Worm (Caenorhabditis elegans): ENCODE measurements around the gene F35A5.5.
A peak's percentile ranks its signal among the peaks of the same experiment; 100 is the strongest.

Gene F35A5.5

ce11 chrX:3832059-3832641, 36.6 kb upstream of the F35A5.5 start (continued):
- no peak for TF ChIP-seq efl-3 (GFP tag; optimal IDR thresholded peaks at IDR 0.05)
- TF ChIP-seq pag-3 (tag; optimal IDR thresholded peaks at IDR 0.05; ENCODE audit: borderline replicate concordance, insufficient read depth), result no peak

- no peak for TF ChIP-seq ztf-11 (tag; optimal IDR thresholded peaks at IDR 0.05)
- TF ChIP-seq zag-1 (tag; optimal IDR thresholded peaks at IDR 0.05), result no peak
- TF ChIP-seq sptf-1 (tag; optimal IDR thresholded peaks at IDR 0.05), result no peak
- no peak for TF ChIP-seq snu-23 (GFP tag; optimal IDR thresholded peaks at IDR 0.05)
- no peak for TF ChIP-seq ztf-4 (tag; optimal IDR thresholded peaks at IDR 0.05)
- TF ChIP-seq isw-1 (GFP tag; IDR thresholded peaks at IDR 0.05), result no peak
- no peak for TF ChIP-seq dsc-1 (tag; optimal IDR thresholded peaks at IDR 0.05)
- TF ChIP-seq nhr-47 (tag; optimal IDR thresholded peaks at IDR 0.05), result no peak
- no peak for TF ChIP-seq elt-3 (tag; optimal IDR thresholded peaks at IDR 0.05)
- TF ChIP-seq ama-1 (optimal IDR thresholded peaks at IDR 0.05), result no peak
- TF ChIP-seq pax-3 (tag; optimal IDR thresholded peaks at IDR 0.05), result no peak
Measured at ce11 chrX:3830872-3831271, 35.3 kb upstream of the F35A5.5 start.

- no peak for TF ChIP-seq fkh-10 (GFP tag; optimal IDR thresholded peaks at IDR 0.05)
- TF ChIP-seq unc-130 (tag; optimal IDR thresholded peaks at IDR 0.05), result no peak
- TF ChIP-seq zag-1 (tag; optimal IDR thresholded peaks at IDR 0.05), result no peak
- TF ChIP-seq snu-23 (GFP tag; optimal IDR thresholded peaks at IDR 0.05), result peak; percentile 0
- no peak for TF ChIP-seq ceh-88 (GFP tag; IDR thresholded peaks at IDR 0.05)
- no peak for TF ChIP-seq lin-13 (GFP tag; optimal IDR thresholded peaks at IDR 0.05)
- TF ChIP-seq rnt-1 (tag; optimal IDR thresholded peaks at IDR 0.05), result no peak
- TF ChIP-seq alr-1 (tag; optimal IDR thresholded peaks at IDR 0.05; ENCODE audit: borderline replicate concordance), result no peak
- no peak for TF ChIP-seq efl-1 (optimal IDR thresholded peaks at IDR 0.05)
- no peak for TF ChIP-seq efl-1 (GFP tag; optimal IDR thresholded peaks at IDR 0.05 in 1 of 2)
- no peak for TF ChIP-seq skn-1 (tag; optimal IDR thresholded peaks at IDR 0.05)
- no peak for TF ChIP-seq dsc-1 (tag; optimal IDR thresholded peaks at IDR 0.05)
- no peak for TF ChIP-seq fkh-4 (tag; optimal IDR thresholded peaks at IDR 0.05; ENCODE audit: borderline replicate concordance)
- TF ChIP-seq nhr-237 (tag; optimal IDR thresholded peaks at IDR 0.05), result no peak
- TF ChIP-seq ceh-90 (tag; optimal IDR thresholded peaks at IDR 0.05), result no peak
- no peak for TF ChIP-seq zip-4 (GFP tag; optimal IDR thresholded peaks at IDR 0.05)
- no peak for TF ChIP-seq nhr-28 (tag; optimal IDR thresholded peaks at IDR 0.05)
- TF ChIP-seq elt-2 (tag; optimal IDR thresholded peaks at IDR 0.05), result peak; percentile 93
- TF ChIP-seq C16A3.4 (tag; optimal IDR thresholded peaks at IDR 0.05), result no peak
- TF ChIP-seq nhr-71 (tag; optimal IDR thresholded peaks at IDR 0.05), result peak; percentile 21
- no peak for TF ChIP-seq C34B4.2 (tag; optimal IDR thresholded peaks at IDR 0.05)
- TF ChIP-seq lin-14 (GFP tag; optimal IDR thresholded peaks at IDR 0.05), result peak; percentile 52
- TF ChIP-seq elt-3 (tag; optimal IDR thresholded peaks at IDR 0.05), result peak in 2 of 6 experiments; percentile 26 to 56
- no peak for TF ChIP-seq nhr-19 (GFP tag; conservative IDR thresholded peaks at IDR 0.05)
- no peak for TF ChIP-seq unc-86 (tag; optimal IDR thresholded peaks at IDR 0.05)
- peak in 1 of 2 experiments; percentile 52 for TF ChIP-seq lsy-2 (tag; optimal IDR thresholded peaks at IDR 0.05)
- peak; percentile 48 for TF ChIP-seq nhr-90 (tag; optimal IDR thresholded peaks at IDR 0.05; ENCODE audit: poor library complexity)
- no peak for TF ChIP-seq unc-98 (GFP tag; IDR thresholded peaks at IDR 0.05)
- TF ChIP-seq nhr-20 (tag; optimal IDR thresholded peaks at IDR 0.05), result peak; percentile 38
- TF ChIP-seq lin-35 (GFP tag; optimal IDR thresholded peaks at IDR 0.05), result peak in 1 of 2 experiments; percentile 42
- TF ChIP-seq tbx-2 (tag; optimal IDR thresholded peaks at IDR 0.05), result no peak
- TF ChIP-seq lir-3 (tag; optimal IDR thresholded peaks at IDR 0.05; ENCODE audit: poor library complexity), result no peak
- peak; percentile 51 for TF ChIP-seq blmp-1 (tag; optimal IDR thresholded peaks at IDR 0.05)
- TF ChIP-seq mdl-1 (tag; optimal IDR thresholded peaks at IDR 0.05), result peak in 1 of 2 experiments; percentile 29
- TF ChIP-seq sox-4 (tag; optimal IDR thresholded peaks at IDR 0.05), result no peak
- no peak for TF ChIP-seq ceh-63 (GFP tag; optimal IDR thresholded peaks at IDR 0.05)
- no peak for TF ChIP-seq hlh-17 (GFP tag; optimal IDR thresholded peaks at IDR 0.05; ENCODE audit: borderline replicate concordance)
- TF ChIP-seq lin-39 (tag; optimal IDR thresholded peaks at IDR 0.05), result no peak
- TF ChIP-seq nhr-77 (tag; optimal IDR thresholded peaks at IDR 0.05), result no peak
- no peak for TF ChIP-seq nhr-47 (tag; optimal IDR thresholded peaks at IDR 0.05)
Measured at ce11 chrX:3829605-3830004, 34.1 kb upstream of the F35A5.5 start.

Data from whole organism, L1 larva.